Worm (Caenorhabditis elegans) whole organism, L1 larva: ENCODE data around the gene chil-4.
A peak's percentile ranks its signal among the peaks of the same experiment; 100 is the strongest.

Experiments
- F16B12.6 ChIP-seq: fragments of 150-350 bp; optimal IDR thresholded peaks from 2 replicates; lab custom pipeline; 2014; ENCODE audit warnings: missing biosample characterization, missing genetic modification characterization
- Y116A8C.19 ChIP-seq: sonication (generic microtip); optimal IDR thresholded peaks from 2 replicates; lab custom pipeline; 2016; ENCODE audit warnings: missing compliant biosample characterization, missing genetic modification characterization, borderline replicate concordance
- aha-1 ChIP-seq: fragments of 150-350 bp; optimal IDR thresholded peaks from 2 replicates; lab custom pipeline; 2014; ENCODE audit warnings: missing biosample characterization, missing genetic modification characterization
- ama-1 ChIP-seq: fragments of 150-350 bp; optimal IDR thresholded peaks from 2 replicates; lab custom pipeline; 2014
- blmp-1 ChIP-seq: fragments of 150-350 bp; optimal IDR thresholded peaks from 2 replicates; lab custom pipeline; 2014; ENCODE audit warnings: missing biosample characterization, missing genetic modification characterization
- ceh-8 ChIP-seq: fragments of 200-800 bp; sonication (Bioruptor generic); optimal IDR thresholded peaks from 2 replicates; lab custom pipeline; 2018; ENCODE audit warnings: mild to moderate bottlenecking, missing genetic modification characterization, moderate library complexity, missing compliant biosample characterization
- ceh-90 ChIP-seq: sonication (generic microtip); optimal IDR thresholded peaks from 2 replicates; lab custom pipeline; 2016; ENCODE audit warnings: missing genetic modification characterization, missing compliant biosample characterization
- ces-1 ChIP-seq: fragments of 150-350 bp; optimal IDR thresholded peaks from 2 replicates; lab custom pipeline; 2014; ENCODE audit warnings: missing biosample characterization, missing genetic modification reagents, missing genetic modification characterization
- efl-1 ChIP-seq, 4 experiments: fragments of 150-350 bp; optimal IDR thresholded peaks in 3 of 4; peaks in 1 of 4; 1 replicate in 1 of 4; 2 replicates in 3 of 4; lab custom pipeline; 2014; ENCODE audit warnings: missing biosample characterization in 2 of 4, missing genetic modification characterization in 2 of 4, missing genetic modification reagents in 2 of 4
- egl-13 ChIP-seq: sonication (generic microtip); optimal IDR thresholded peaks from 2 replicates; lab custom pipeline; 2016; ENCODE audit warnings: missing genotype, missing genetic modification reagents, missing genetic modification characterization, missing compliant biosample characterization
- elt-2 ChIP-seq: sonication (generic microtip); optimal IDR thresholded peaks from 2 replicates; lab custom pipeline; 2016; ENCODE audit warnings: missing genetic modification characterization, mild to moderate bottlenecking, inconsistent platforms, missing compliant biosample characterization, missing genetic modification reagents
- elt-3 ChIP-seq, 6 experiments: fragments of 150-350 bp in 1 of 6; sonication (generic microtip); optimal IDR thresholded peaks; 2 replicates each; lab custom pipeline; 2017 to 2018; ENCODE audit warnings: missing biosample characterization in 6 of 6, missing genetic modification characterization in 6 of 6, inconsistent platforms in 1 of 6
- ets-5 ChIP-seq: fragments of 200-800 bp; sonication (Bioruptor generic); IDR thresholded peaks from 2 replicates; pipeline ENCODE4 v1.3.6; 2022; ENCODE audit warnings: missing genetic modification characterization, missing compliant biosample characterization
- fkh-10 ChIP-seq: sonication (generic microtip); optimal IDR thresholded peaks from 2 replicates; lab custom pipeline; 2017; ENCODE audit warnings: missing biosample characterization, missing genetic modification reagents, missing genetic modification characterization
- fkh-4 ChIP-seq: sonication (generic microtip); optimal IDR thresholded peaks from 2 replicates; lab custom pipeline; 2016; ENCODE audit warnings: missing compliant biosample characterization, missing genetic modification characterization, borderline replicate concordance
- irx-1 ChIP-seq: sonication (generic microtip); optimal IDR thresholded peaks from 2 replicates; lab custom pipeline; 2016; ENCODE audit warnings: missing genetic modification characterization, missing compliant biosample characterization
- isw-1 ChIP-seq: fragments of 200-800 bp; sonication (Bioruptor generic); IDR thresholded peaks from 2 replicates; pipeline ENCODE4 v1.3.6; 2022; ENCODE audit warnings: missing genetic modification characterization, missing compliant biosample characterization
- jun-1 ChIP-seq: fragments of 150-350 bp; optimal IDR thresholded peaks from 2 replicates; lab custom pipeline; 2014; ENCODE audit warnings: missing biosample characterization, missing genetic modification reagents, missing genetic modification characterization
- lin-13 ChIP-seq: fragments of 150-350 bp; optimal IDR thresholded peaks from 2 replicates; lab custom pipeline; 2014; ENCODE audit warnings: missing biosample characterization, missing genetic modification reagents, missing genetic modification characterization
- lin-14 ChIP-seq: fragments of 200-800 bp; sonication (Bioruptor generic); optimal IDR thresholded peaks from 2 replicates; lab custom pipeline; 2018; ENCODE audit warnings: mild to moderate bottlenecking, missing genetic modification characterization, moderate library complexity, missing compliant biosample characterization
- lin-15B ChIP-seq: fragments of 150-350 bp; sonication (generic microtip); optimal IDR thresholded peaks from 3 replicates; lab custom pipeline; 2014; ENCODE audit warnings: missing biosample characterization, missing genetic modification characterization
- lin-35 ChIP-seq, 2 experiments: fragments of 150-350 bp; optimal IDR thresholded peaks; 2 replicates each; lab custom pipeline; 2014; ENCODE audit warnings: missing biosample characterization in 2 of 2, missing genetic modification characterization in 2 of 2, missing genetic modification reagents in 2 of 2
- mep-1 ChIP-seq: fragments of 150-350 bp; optimal IDR thresholded peaks from 2 replicates; lab custom pipeline; 2014; ENCODE audit warnings: missing biosample characterization, missing genetic modification characterization
- nhr-12 ChIP-seq: sonication (generic microtip); optimal IDR thresholded peaks from 2 replicates; lab custom pipeline; 2017; ENCODE audit warnings: missing biosample characterization, missing genetic modification characterization
- nhr-20 ChIP-seq: sonication (generic microtip); optimal IDR thresholded peaks from 2 replicates; lab custom pipeline; 2016; ENCODE audit warnings: mild to moderate bottlenecking, missing genetic modification characterization, missing compliant biosample characterization
- nhr-28 ChIP-seq: fragments of 150-350 bp; optimal IDR thresholded peaks from 2 replicates; lab custom pipeline; 2014; ENCODE audit warnings: missing biosample characterization, missing genetic modification characterization
- nhr-76 ChIP-seq: sonication (generic microtip); optimal IDR thresholded peaks from 2 replicates; lab custom pipeline; 2017; ENCODE audit warnings: missing biosample characterization, missing genetic modification characterization
- nhr-77 ChIP-seq: fragments of 150-350 bp; optimal IDR thresholded peaks from 2 replicates; lab custom pipeline; 2014; ENCODE audit warnings: missing biosample characterization, missing genetic modification characterization
- nhr-85 ChIP-seq: sonication (generic microtip); peaks from one replicate; lab custom pipeline; 2016; ENCODE audit warnings: missing genetic modification characterization, inconsistent platforms, missing compliant biosample characterization
- nhr-90 ChIP-seq: sonication (generic microtip); optimal IDR thresholded peaks from 2 replicates; lab custom pipeline; 2016; ENCODE audit warnings: mild to moderate bottlenecking, missing genetic modification characterization, missing compliant biosample characterization; ENCODE audit not compliant: poor library complexity
- pag-3 ChIP-seq: sonication (generic microtip); optimal IDR thresholded peaks from 2 replicates; lab custom pipeline; 2017; ENCODE audit warnings: missing genetic modification characterization, mild to moderate bottlenecking, missing compliant biosample characterization, antibody characterized with exemption, borderline replicate concordance; ENCODE audit not compliant: insufficient read depth
- pqm-1 ChIP-seq: sonication (generic microtip); optimal IDR thresholded peaks from 3 replicates; lab custom pipeline; 2017; ENCODE audit warnings: missing biosample characterization, missing genetic modification characterization
- rnt-1 ChIP-seq: sonication (generic microtip); optimal IDR thresholded peaks from 2 replicates; lab custom pipeline; 2016; ENCODE audit warnings: mild to moderate bottlenecking, missing genetic modification characterization, moderate library complexity, missing compliant biosample characterization
- snu-23 ChIP-seq: sonication (generic microtip); optimal IDR thresholded peaks from 2 replicates; lab custom pipeline; 2016; ENCODE audit warnings: missing genetic modification characterization, missing compliant biosample characterization
- sox-4 ChIP-seq: sonication (generic microtip); optimal IDR thresholded peaks from 2 replicates; lab custom pipeline; 2016; ENCODE audit warnings: missing genetic modification characterization, missing compliant biosample characterization
- sptf-1 ChIP-seq: fragments of 150-350 bp; optimal IDR thresholded peaks from 2 replicates; lab custom pipeline; 2014; ENCODE audit warnings: missing biosample characterization, missing genetic modification characterization
- swsn-7 ChIP-seq: sonication (generic microtip); optimal IDR thresholded peaks from 2 replicates; lab custom pipeline; 2016; ENCODE audit warnings: missing genetic modification characterization, missing compliant biosample characterization
- unc-130 ChIP-seq: fragments of 150-350 bp; optimal IDR thresholded peaks from 2 replicates; lab custom pipeline; 2017; ENCODE audit warnings: missing biosample characterization, missing genetic modification characterization, inconsistent platforms
- unc-30 ChIP-seq: sonication (generic microtip); optimal IDR thresholded peaks from 2 replicates; lab custom pipeline; 2017; ENCODE audit warnings: missing biosample characterization, missing genetic modification characterization
- unc-86 ChIP-seq: sonication (generic microtip); optimal IDR thresholded peaks from 2 replicates; lab custom pipeline; 2016; ENCODE audit warnings: missing genetic modification characterization, missing compliant biosample characterization
- zag-1 ChIP-seq: fragments of 150-350 bp; optimal IDR thresholded peaks from 2 replicates; lab custom pipeline; 2014; ENCODE audit warnings: missing biosample characterization, missing genetic modification characterization
- zip-4 ChIP-seq: fragments of 200-800 bp; sonication (Bioruptor generic); optimal IDR thresholded peaks from 2 replicates; lab custom pipeline; 2018; ENCODE audit warnings: mild to moderate bottlenecking, missing genetic modification characterization, moderate library complexity, missing compliant biosample characterization
- ztf-11 ChIP-seq, 2 experiments: sonication (generic microtip); optimal IDR thresholded peaks; 2 replicates each; lab custom pipeline; 2016 to 2017; ENCODE audit warnings: missing genetic modification characterization in 2 of 2, missing biosample characterization in 1 of 2, missing compliant biosample characterization in 1 of 2
- ztf-4 ChIP-seq: fragments of 150-350 bp; optimal IDR thresholded peaks from 2 replicates; lab custom pipeline; 2014; ENCODE audit warnings: missing biosample characterization, missing genetic modification characterization

The chil-4 gene

DNA sequence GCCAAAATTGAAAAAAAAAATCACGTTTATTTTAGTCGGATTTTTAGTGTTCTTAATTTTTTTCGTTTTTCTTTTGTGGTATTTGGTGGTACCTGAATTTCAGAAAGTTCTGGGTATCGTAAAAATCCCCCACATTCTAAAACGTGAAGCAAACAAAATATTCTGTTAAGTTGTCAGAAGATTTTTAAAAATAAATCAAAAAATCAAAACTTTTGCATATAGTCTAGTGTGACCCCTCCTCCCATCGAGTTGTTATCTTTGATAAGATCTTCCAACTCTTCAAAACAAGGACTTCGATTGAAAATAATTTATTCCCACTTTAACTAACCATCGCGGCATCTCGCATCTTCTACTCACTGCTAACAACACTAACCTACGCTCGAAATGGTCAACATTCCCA is 26.4 kb downstream of the chil-4 start, which contains the start of gene ZK938.1:
TSS of gene ZK938.1 (plus strand) at position 301 of the 400 bp plus-strand sequence.
- TF ChIP-seq efl-1 (optimal IDR thresholded peaks at IDR 0.05; lab: Kevin White, UChicago) (no peak), efl-1 (GFP tag; optimal IDR thresholded peaks at IDR 0.05 in 1 of 2; lab: Kevin White, UChicago) (peak in 1 of 2 experiments; percentile 25), pqm-1 (tag; lab: Kevin White, UChicago) (no peak), sox-4 (no peak)

DNA sequence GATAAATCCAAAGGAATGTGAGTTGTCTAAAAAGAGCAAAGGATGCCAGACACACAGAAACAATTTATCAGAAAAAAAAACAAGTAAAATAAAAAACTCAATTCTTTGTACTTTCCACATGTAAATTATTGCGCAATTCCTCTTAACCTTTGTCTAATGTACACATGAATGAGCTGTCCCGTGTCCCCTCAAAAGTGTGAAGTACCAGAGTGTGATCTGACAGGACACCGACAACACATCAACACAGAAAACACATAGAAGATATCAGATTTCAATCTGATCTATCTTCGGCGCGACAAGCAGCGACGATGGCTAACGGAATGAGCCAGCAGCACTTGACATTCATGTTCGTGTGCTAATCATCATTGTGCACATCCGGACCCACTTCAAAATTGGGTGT is 27.0 kb downstream of the chil-4 start:
- TF ChIP-seq ceh-90 (tag; lab: Kevin White, UChicago), result no peak
- no peak for TF ChIP-seq unc-130
- TF ChIP-seq lin-14 (GFP tag; lab: Kevin White, UChicago), result no peak
- no peak for TF ChIP-seq ztf-11 (tag; optimal IDR thresholded peaks at IDR 0.05; lab: Kevin White, UChicago)
- no peak for TF ChIP-seq ceh-8
- TF ChIP-seq elt-2 (tag; lab: Kevin White, UChicago), result no peak
- no peak for TF ChIP-seq unc-86 (tag; lab: Kevin White, UChicago)

ce11 chrII:9827852-9828251 is 27.7 kb downstream of the chil-4 start, which contains the start of gene eyg-1:
eyg-1 (minus strand) TSS chrII:9827952.
- TF ChIP-seq lin-35 (GFP tag; optimal IDR thresholded peaks at IDR 0.05; lab: Kevin White, UChicago) (no peak), nhr-76 (tag; lab: Kevin White, UChicago) (no peak), blmp-1 (tag; lab: Kevin White, UChicago) (no peak), aha-1 (no peak), unc-30 (tag; lab: Kevin White, UChicago) (no peak), jun-1 (tag; lab: Kevin White, UChicago) (no peak), ama-1 (lab: Kevin White, UChicago) (no peak), Y116A8C.19 (tag; lab: Kevin White, UChicago) (no peak), lin-15B (tag; lab: Kevin White, UChicago) (no peak), ces-1 (no peak), sox-4 (no peak), fkh-10 (GFP tag; lab: Kevin White, UChicago) (no peak), F16B12.6 (tag; lab: Kevin White, UChicago) (no peak), nhr-90 (no peak), egl-13 (no peak), nhr-85 (tag; lab: Kevin White, UChicago) (no peak), rnt-1 (tag; lab: Kevin White, UChicago) (no peak), efl-1 (optimal IDR thresholded peaks at IDR 0.05; lab: Kevin White, UChicago) (no peak), efl-1 (GFP tag; optimal IDR thresholded peaks at IDR 0.05 in 1 of 2; lab: Kevin White, UChicago) (no peak), mep-1 (tag; lab: Kevin White, UChicago) (no peak)
- TF ChIP-seq, all 84 proteins: peak for 0

DNA sequence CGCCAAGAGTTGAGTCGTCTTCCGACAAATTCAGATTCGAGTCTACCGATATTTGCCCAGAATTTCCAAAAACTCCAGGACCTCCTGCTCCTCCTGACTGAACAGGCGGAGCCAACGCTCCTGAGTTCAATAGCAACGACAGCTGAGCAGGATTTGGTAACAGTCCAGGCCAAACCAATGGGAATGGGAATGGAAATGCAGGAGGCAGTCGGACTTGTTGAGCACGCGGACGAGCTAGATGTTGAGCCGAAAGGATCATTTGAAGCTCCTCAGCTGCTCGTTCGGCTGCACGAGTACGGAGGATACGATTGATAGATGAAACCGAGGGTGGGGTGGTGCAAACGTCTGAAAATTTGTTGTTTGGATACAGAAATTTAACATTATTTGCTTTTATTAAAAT is 28.6 kb downstream of the chil-4 start:
- TF ChIP-seq isw-1 (GFP tag; lab: Robert Waterston, UW), result no peak
- TF ChIP-seq nhr-28 (tag; lab: Kevin White, UChicago), result no peak
- TF ChIP-seq efl-1 (optimal IDR thresholded peaks at IDR 0.05; lab: Kevin White, UChicago), result no peak
- peak in 1 of 2 experiments; percentile 59 for TF ChIP-seq efl-1 (GFP tag; optimal IDR thresholded peaks at IDR 0.05 in 1 of 2; lab: Kevin White, UChicago)
- no peak for TF ChIP-seq sptf-1 (tag; lab: Kevin White, UChicago)
- no peak for TF ChIP-seq swsn-7 (tag; lab: Kevin White, UChicago)

ce11 chrII:9807519-9807972 is 48.0 kb downstream of the chil-4 start, which contains the start of gene cyp-13A8:
cyp-13A8 (minus strand) TSS chrII:9807569.
- TF ChIP-seq blmp-1 (tag; lab: Kevin White, UChicago) (peak; percentile 32), nhr-77 (tag; lab: Kevin White, UChicago) (no peak), unc-130 (no peak), zag-1 (tag; lab: Kevin White, UChicago) (no peak), lin-14 (GFP tag; lab: Kevin White, UChicago) (peak; percentile 63), ztf-4 (tag; lab: Kevin White, UChicago) (no peak), zip-4 (GFP tag; lab: Kevin White, UChicago) (no peak), irx-1 (tag; lab: Kevin White, UChicago) (no peak), lin-15B (tag; lab: Kevin White, UChicago) (no peak), nhr-20 (tag; lab: Kevin White, UChicago) (peak; percentile 93), snu-23 (GFP tag; lab: Kevin White, UChicago) (peak; percentile 23), lin-35 (GFP tag; optimal IDR thresholded peaks at IDR 0.05; lab: Kevin White, UChicago) (peak in 1 of 2 experiments; percentile 39), ets-5 (no peak), nhr-12 (tag; lab: Kevin White, UChicago) (no peak), elt-2 (tag; lab: Kevin White, UChicago) (peak; percentile 66), efl-1 (optimal IDR thresholded peaks at IDR 0.05; lab: Kevin White, UChicago) (no peak), efl-1 (GFP tag; optimal IDR thresholded peaks at IDR 0.05 in 1 of 2; lab: Kevin White, UChicago) (peak in 1 of 2 experiments; percentile 91), fkh-4 (no peak), pag-3 (no peak), ceh-8 (no peak), elt-3 (tag; optimal IDR thresholded peaks at IDR 0.05; lab: Kevin White, UChicago) (peak in 1 of 6 experiments; percentile 43), nhr-85 (tag; lab: Kevin White, UChicago) (peak; percentile 60), lin-13 (GFP tag; lab: Kevin White, UChicago) (no peak)
